Fruit fly (Drosophila melanogaster) whole organism, embryonic: Measurements from ENCODE around the gene Lasp.

Experiments used
- Atf3 ChIP-seq: fragments of 200-800 bp; sonication (Bioruptor generic); optimal IDR thresholded peaks from 3 replicates; lab custom pipeline; 2016; ENCODE audit warnings: missing biosample characterization, missing genetic modification characterization
- BtbVII ChIP-seq: fragments of 200-800 bp; sonication (Bioruptor generic); optimal IDR thresholded peaks from 3 replicates; lab custom pipeline; 2017; ENCODE audit warnings: missing biosample characterization, mild to moderate bottlenecking, missing genetic modification characterization
- C15 ChIP-seq: fragments of 200-800 bp; sonication (Bioruptor generic); IDR thresholded peaks from 3 replicates; pipeline ENCODE4 v1.3.6; 2022; ENCODE audit warnings: missing biosample characterization, missing genetic modification characterization
- CG10321 ChIP-seq: fragments of 200-800 bp; sonication (Bioruptor generic); IDR thresholded peaks from 2 replicates; pipeline ENCODE4 v1.3.6; 2022; ENCODE audit warnings: missing biosample characterization, missing genetic modification characterization
- CG10959 ChIP-seq: fragments of 200-800 bp; sonication (Bioruptor generic); IDR thresholded peaks from 2 replicates; pipeline ENCODE4 v1.3.6; 2022; ENCODE audit warnings: missing biosample characterization, missing genetic modification characterization
- CG11504 ChIP-seq: fragments of 200-800 bp; sonication (Bioruptor generic); optimal IDR thresholded peaks from 3 replicates; lab custom pipeline; 2019; ENCODE audit warnings: missing biosample characterization, mild to moderate bottlenecking, missing genetic modification characterization, moderate library complexity
- CG11560 ChIP-seq: fragments of 200-800 bp; sonication (Bioruptor generic); IDR thresholded peaks from 3 replicates; pipeline ENCODE4 v1.3.6; 2022; ENCODE audit warnings: missing biosample characterization, missing genetic modification characterization
- CG15601 ChIP-seq: fragments of 200-800 bp; sonication (Bioruptor generic); optimal IDR thresholded peaks from 3 replicates; lab custom pipeline; 2019; ENCODE audit warnings: missing biosample characterization, mild to moderate bottlenecking, missing genetic modification characterization, moderate library complexity
- CG1603 ChIP-seq: fragments of 200-800 bp; sonication (Bioruptor generic); optimal IDR thresholded peaks from 2 replicates; lab custom pipeline; 2019; ENCODE audit warnings: missing biosample characterization, mild to moderate bottlenecking, missing genetic modification characterization, moderate library complexity
- CG17912 ChIP-seq: fragments of 200-800 bp; sonication (Bioruptor generic); optimal IDR thresholded peaks from 2 replicates; lab custom pipeline; 2018; ENCODE audit warnings: missing biosample characterization, mild to moderate bottlenecking, missing genetic modification characterization
- CG31441 ChIP-seq: fragments of 200-800 bp; sonication (Bioruptor generic); IDR thresholded peaks from 2 replicates; pipeline ENCODE4 v1.3.6; 2022; ENCODE audit warnings: missing biosample characterization, missing genetic modification characterization
- CG3838 ChIP-seq: fragments of 200-800 bp; sonication (Bioruptor generic); optimal IDR thresholded peaks from 3 replicates; lab custom pipeline; 2016; ENCODE audit warnings: missing biosample characterization, missing genetic modification characterization
- CG3995 ChIP-seq: fragments of 200-800 bp; sonication (Bioruptor generic); optimal IDR thresholded peaks from 3 replicates; lab custom pipeline; 2016; ENCODE audit warnings: missing biosample characterization, missing genetic modification characterization
- CG6254 ChIP-seq: fragments of 200-800 bp; sonication (Bioruptor generic); optimal IDR thresholded peaks from 3 replicates; lab custom pipeline; 2017; ENCODE audit warnings: mild to moderate bottlenecking, missing biosample characterization, missing genetic modification reagents, missing genetic modification characterization
- CG6813 ChIP-seq: fragments of 200-800 bp; sonication (Bioruptor generic); optimal IDR thresholded peaks from 2 replicates; lab custom pipeline; 2017; ENCODE audit warnings: missing biosample characterization, missing genetic modification characterization, mild to moderate bottlenecking, moderate library complexity, missing genetic modification reagents
- CG7786 ChIP-seq: fragments of 200-800 bp; sonication (Bioruptor generic); optimal IDR thresholded peaks from 2 replicates; lab custom pipeline; 2016; ENCODE audit warnings: missing biosample characterization, missing genetic modification characterization
- CG7928 ChIP-seq: fragments of 200-800 bp; sonication (Bioruptor generic); optimal IDR thresholded peaks from 2 replicates; lab custom pipeline; 2017; ENCODE audit warnings: missing biosample characterization, mild to moderate bottlenecking, missing genetic modification characterization
- CG8290 ChIP-seq, 3 experiments: fragments of 200-800 bp; sonication (Bioruptor generic); optimal IDR thresholded peaks; 2 replicates each; lab custom pipeline; 2016 to 2019; ENCODE audit warnings: missing biosample characterization in 3 of 3, missing genetic modification characterization in 3 of 3, mild to moderate bottlenecking in 2 of 3, moderate library complexity in 1 of 3
- CG9215 ChIP-seq: fragments of 200-800 bp; sonication (Bioruptor generic); IDR thresholded peaks from 2 replicates; pipeline ENCODE4 v1.3.6; 2022; ENCODE audit warnings: missing biosample characterization, missing genetic modification characterization
- Chrac-16 ChIP-seq: fragments of 200-800 bp; sonication (Bioruptor generic); optimal IDR thresholded peaks from 3 replicates; lab custom pipeline; 2016; ENCODE audit warnings: missing biosample characterization, missing genetic modification characterization
- E2f2 ChIP-seq: fragments of 200-800 bp; sonication (Bioruptor generic); IDR thresholded peaks from 2 replicates; pipeline ENCODE4 v1.3.6; 2022; ENCODE audit warnings: missing biosample characterization, missing genetic modification characterization
- Eip74EF ChIP-seq, 2 experiments: fragments of 200-800 bp in 1 of 2; fragments of >200 bp in 1 of 2; sonication (Bioruptor generic) in 1 of 2; optimal IDR thresholded peaks; 2 replicates each; lab custom pipeline; 2017 to 2019; ENCODE audit warnings: missing biosample characterization in 2 of 2, missing genetic modification characterization in 2 of 2, mild to moderate bottlenecking in 1 of 2, moderate library complexity in 1 of 2
- Fer2 ChIP-seq: fragments of 200-800 bp; sonication (Bioruptor generic); optimal IDR thresholded peaks from 2 replicates; lab custom pipeline; 2018; ENCODE audit warnings: missing biosample characterization, mild to moderate bottlenecking, missing genetic modification characterization, moderate library complexity
- Hr78 ChIP-seq, 2 experiments: fragments of 200-800 bp in 1 of 2; fragments of >200 bp in 1 of 2; sonication (Bioruptor generic) in 1 of 2; optimal IDR thresholded peaks; 2 replicates each; lab custom pipeline; 2017 to 2019; ENCODE audit warnings: missing biosample characterization in 2 of 2, missing genetic modification characterization in 2 of 2, mild to moderate bottlenecking in 1 of 2, moderate library complexity in 1 of 2
- Nf-YC ChIP-seq: fragments of 200-800 bp; optimal IDR thresholded peaks from 3 replicates; lab custom pipeline; 2019; ENCODE audit warnings: missing biosample characterization, mild to moderate bottlenecking, missing genetic modification characterization, moderate library complexity
- Ravus ChIP-seq: fragments of 200-800 bp; sonication (Bioruptor generic); IDR thresholded peaks from 2 replicates; pipeline ENCODE4 v1.3.6; 2022; ENCODE audit warnings: missing biosample characterization, missing genetic modification characterization
- Rfx ChIP-seq: fragments of 200-800 bp; sonication (Bioruptor generic); IDR thresholded peaks from 2 replicates; pipeline ENCODE4 v1.3.6; 2022; ENCODE audit warnings: missing biosample characterization, missing genetic modification characterization
- Six4 ChIP-seq: fragments of 200-800 bp; sonication (Bioruptor generic); optimal IDR thresholded peaks from 2 replicates; lab custom pipeline; 2016; ENCODE audit warnings: missing biosample characterization, missing genetic modification characterization
- Stat92E ChIP-seq, 3 experiments: fragments of >200 bp in 2 of 3; fragments of 200-800 bp in 1 of 3; sonication (Bioruptor generic) in 1 of 3; optimal IDR thresholded peaks; 2 replicates each; lab custom pipeline; 2017 to 2019; ENCODE audit warnings: missing biosample characterization in 3 of 3, missing genetic modification characterization in 3 of 3, mild to moderate bottlenecking in 1 of 3, moderate library complexity in 1 of 3
- abd-A ChIP-seq: fragments of 200-800 bp; sonication (Bioruptor generic); optimal IDR thresholded peaks from 3 replicates; lab custom pipeline; 2019; ENCODE audit warnings: missing biosample characterization, mild to moderate bottlenecking, missing genetic modification characterization, moderate library complexity
- ara ChIP-seq: fragments of 200-800 bp; sonication (Bioruptor generic); IDR thresholded peaks from 2 replicates; pipeline ENCODE4 v1.3.6; 2022; ENCODE audit warnings: missing biosample characterization, missing genetic modification characterization
- ash1 ChIP-seq: fragments of 200-800 bp; sonication (Bioruptor generic); optimal IDR thresholded peaks from 2 replicates; lab custom pipeline; 2018; ENCODE audit warnings: missing biosample characterization, mild to moderate bottlenecking, missing genetic modification characterization
- ci ChIP-seq: fragments of 200-800 bp; sonication (Bioruptor generic); IDR thresholded peaks from 3 replicates; pipeline ENCODE4 v1.3.6; 2022; ENCODE audit warnings: missing biosample characterization, missing genetic modification characterization
- crol ChIP-seq: fragments of 200-800 bp; sonication (Bioruptor generic); IDR thresholded peaks from 2 replicates; pipeline ENCODE4 v1.3.6; 2022; ENCODE audit warnings: missing biosample characterization, missing genetic modification characterization
- cwo ChIP-seq: fragments of 200-800 bp; sonication (Bioruptor generic); optimal IDR thresholded peaks from 3 replicates; lab custom pipeline; 2017; ENCODE audit warnings: missing biosample characterization, missing genetic modification characterization, mild to moderate bottlenecking, moderate library complexity, missing genetic modification reagents
- gsb-n ChIP-seq: fragments of 200-800 bp; sonication (Bioruptor generic); optimal IDR thresholded peaks from 3 replicates; lab custom pipeline; 2018; ENCODE audit warnings: missing biosample characterization, mild to moderate bottlenecking, missing genetic modification characterization
- hth ChIP-seq: fragments of >200 bp; optimal IDR thresholded peaks from 2 replicates; lab custom pipeline; 2017; ENCODE audit warnings: inconsistent platforms
- jigr1 ChIP-seq: fragments of 200-800 bp; sonication (Bioruptor generic); IDR thresholded peaks from 3 replicates; pipeline ENCODE4 v1.3.6; 2022; ENCODE audit warnings: missing biosample characterization, missing genetic modification characterization
- mld ChIP-seq: fragments of 200-800 bp; sonication (Bioruptor generic); IDR thresholded peaks from 3 replicates; pipeline ENCODE4 v1.3.6; 2022; ENCODE audit warnings: missing biosample characterization, missing genetic modification characterization; ENCODE audit not compliant: partially characterized antibody
- p53 ChIP-seq: fragments of 200-800 bp; sonication (Bioruptor generic); optimal IDR thresholded peaks from 2 replicates; lab custom pipeline; 2016; ENCODE audit warnings: missing biosample characterization, missing genetic modification characterization
- pnt ChIP-seq: fragments of 200-800 bp; sonication (Bioruptor generic); optimal IDR thresholded peaks from 3 replicates; lab custom pipeline; 2016; ENCODE audit warnings: missing biosample characterization, missing genetic modification characterization
- pros ChIP-seq: fragments of 200-800 bp; sonication (Bioruptor generic); optimal IDR thresholded peaks from 3 replicates; lab custom pipeline; 2019; ENCODE audit warnings: missing biosample characterization, mild to moderate bottlenecking, missing genetic modification characterization, moderate library complexity
- salm ChIP-seq: fragments of 200-800 bp; sonication (Bioruptor generic); optimal IDR thresholded peaks from 2 replicates; lab custom pipeline; 2018; ENCODE audit warnings: missing biosample characterization, mild to moderate bottlenecking, missing genetic modification characterization
- sc ChIP-seq, 3 experiments: fragments of >200 bp in 2 of 3; fragments of 200-800 bp in 1 of 3; sonication (Bioruptor generic) in 1 of 3; optimal IDR thresholded peaks; 2 replicates in 2 of 3; 3 replicates in 1 of 3; lab custom pipeline; 2017; ENCODE audit warnings: mild to moderate bottlenecking in 1 of 3, missing biosample characterization in 1 of 3, missing genetic modification characterization in 1 of 3, missing genetic modification reagents in 1 of 3
- sim ChIP-seq: fragments of 200-800 bp; sonication (Bioruptor generic); IDR thresholded peaks from 2 replicates; pipeline ENCODE4 v1.3.6; 2022; ENCODE audit warnings: missing biosample characterization, missing genetic modification characterization
- sna ChIP-seq: fragments of 200-800 bp; sonication (Bioruptor generic); IDR thresholded peaks from 2 replicates; pipeline ENCODE4 v1.3.6; 2022; ENCODE audit warnings: missing biosample characterization, missing genetic modification characterization; ENCODE audit not compliant: partially characterized antibody
- tll ChIP-seq, 2 experiments: fragments of 200-800 bp in 1 of 2; fragments of >200 bp in 1 of 2; sonication (Bioruptor generic) in 1 of 2; optimal IDR thresholded peaks; 2 replicates each; lab custom pipeline; 2017 to 2019; ENCODE audit warnings: missing biosample characterization in 2 of 2, missing genetic modification characterization in 2 of 2, mild to moderate bottlenecking in 1 of 2, moderate library complexity in 1 of 2
- trem ChIP-seq: fragments of 200-800 bp; optimal IDR thresholded peaks from 3 replicates; lab custom pipeline; 2019; ENCODE audit warnings: missing biosample characterization, mild to moderate bottlenecking, missing genetic modification characterization, moderate library complexity
- twi ChIP-seq: fragments of 200-800 bp; optimal IDR thresholded peaks from 2 replicates; lab custom pipeline; 2019; ENCODE audit warnings: missing biosample characterization, mild to moderate bottlenecking, missing genetic modification characterization, moderate library complexity
- zfh1 ChIP-seq: fragments of 200-800 bp; sonication (Bioruptor generic); IDR thresholded peaks from 3 replicates; pipeline ENCODE4 v1.3.6; 2022; ENCODE audit warnings: missing biosample characterization, missing genetic modification characterization

The Lasp gene

DNA sequence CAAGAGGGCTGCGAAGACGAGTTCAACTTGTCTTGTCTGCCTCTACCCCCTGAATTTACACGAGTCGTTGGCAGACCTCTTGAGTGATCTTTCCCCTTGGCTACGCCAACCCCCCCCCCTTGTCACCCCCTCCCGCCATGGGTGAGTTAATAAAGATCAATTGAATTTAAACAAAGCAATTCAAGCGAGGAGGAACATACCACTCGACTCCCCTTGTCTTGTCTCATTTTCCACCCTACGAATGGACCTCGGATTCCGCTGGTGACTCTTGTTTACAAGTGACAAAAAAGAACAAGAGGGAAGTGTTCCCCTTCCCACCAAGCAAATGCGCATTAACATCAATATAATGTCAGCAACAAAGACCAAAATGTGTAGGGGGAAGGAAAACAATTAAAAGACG, 8.6 kb downstream of the Lasp start:
- TF ChIP-seq CG6254 (no peak), E2f2 (GFP tag; lab: Robert Waterston, UW) (no peak), CG7928 (no peak), hth (lab: Kevin White, UChicago) (no peak), sna (GFP tag; lab: Robert Waterston, UW) (no peak), gsb-n (no peak), ci (GFP tag; lab: Robert Waterston, UW) (0 out of 3 replicates have a peak, but pooled peaks have one; percentile 29), mld (GFP tag; lab: Robert Waterston, UW) (no peak), CG1603 (no peak), Ravus (GFP tag; lab: Robert Waterston, UW) (no peak), Six4 (GFP tag; lab: Kevin White, UChicago) (no peak), twi (peak; percentile 2), sc (optimal IDR thresholded peaks at IDR 0.05; lab: Kevin White, UChicago) (no peak), sc (GFP tag; optimal IDR thresholded peaks at IDR 0.05; lab: Kevin White, UChicago) (no peak), CG3995 (GFP tag; lab: Kevin White, UChicago) (no peak), zfh1 (GFP tag; lab: Robert Waterston, UW) (no peak), sim (GFP tag; lab: Robert Waterston, UW) (no peak), ara (GFP tag; lab: Robert Waterston, UW) (peak; percentile 42; the same call in 1 of the 2 replicates), Atf3 (GFP tag; lab: Kevin White, UChicago) (no peak), C15 (GFP tag; lab: Robert Waterston, UW) (no peak), Eip74EF (GFP tag; optimal IDR thresholded peaks at IDR 0.05; lab: Kevin White, UChicago) (peak in 1 of 2 experiments; percentile 57), CG6813 (GFP tag; lab: Kevin White, UChicago) (no peak), CG10321 (GFP tag; lab: Robert Waterston, UW) (no peak), abd-A (tag; lab: Kevin White, UChicago) (peak; percentile 66), CG11504 (tag; lab: Kevin White, UChicago) (no peak), ash1 (GFP tag; lab: Kevin White, UChicago) (no peak), CG10959 (GFP tag; lab: Robert Waterston, UW) (no peak), p53 (GFP tag; lab: Kevin White, UChicago) (no peak), Nf-YC (tag; lab: Kevin White, UChicago) (no peak), salm (tag; lab: Kevin White, UChicago) (no peak), trem (no peak), Fer2 (tag; lab: Kevin White, UChicago) (no peak), CG3838 (no peak), pros (GFP tag; lab: Kevin White, UChicago) (peak; percentile 98), CG11560 (tag; lab: Robert Waterston, UW) (no peak), CG7786 (GFP tag; lab: Kevin White, UChicago) (no peak), CG31441 (GFP tag; lab: Robert Waterston, UW) (no peak), Stat92E (GFP tag; optimal IDR thresholded peaks at IDR 0.05; lab: Kevin White, UChicago) (no peak), jigr1 (no peak), pnt (GFP tag; lab: Kevin White, UChicago) (no peak), CG9215 (no peak), Hr78 (GFP tag; optimal IDR thresholded peaks at IDR 0.05; lab: Kevin White, UChicago) (peak in 1 of 2 experiments; percentile 82), CG17912 (GFP tag; lab: Kevin White, UChicago) (no peak), CG8290 (GFP tag; optimal IDR thresholded peaks at IDR 0.05; lab: Kevin White, UChicago) (no peak), CG8290 (tag; optimal IDR thresholded peaks at IDR 0.05; lab: Kevin White, UChicago) (peak in 1 of 2 experiments; percentile 12), cwo (no peak), CG15601 (tag; lab: Kevin White, UChicago) (no peak), Rfx (GFP tag; lab: Robert Waterston, UW) (no peak), Chrac-16 (GFP tag; lab: Kevin White, UChicago) (no peak), tll (GFP tag; optimal IDR thresholded peaks at IDR 0.05; lab: Kevin White, UChicago) (no peak), BtbVII (no peak), crol (GFP tag; lab: Robert Waterston, UW) (peak; percentile 95)
